Fruit fly (Drosophila melanogaster) whole organism, wandering third instar larva: ENCODE measurements around the gene sloth1.

ENCODE experiments used
- Abd-B ChIP-seq: fragments of >200 bp; optimal IDR thresholded peaks from 2 replicates; lab custom pipeline; 2017; ENCODE audit warnings: missing biosample characterization, missing genetic modification characterization
- CG32264 ChIP-seq: fragments of 200-800 bp; sonication (Bioruptor generic); optimal IDR thresholded peaks from 2 replicates; lab custom pipeline; 2016; ENCODE audit warnings: missing biosample characterization, missing genetic modification characterization
- CG9705 ChIP-seq: fragments of 200-800 bp; sonication (Bioruptor generic); optimal IDR thresholded peaks from 2 replicates; lab custom pipeline; 2018; ENCODE audit warnings: missing biosample characterization, mild to moderate bottlenecking, missing genetic modification characterization
- CrebA ChIP-seq: fragments of 200-800 bp; sonication (Bioruptor generic); optimal IDR thresholded peaks from 2 replicates; lab custom pipeline; 2016; ENCODE audit warnings: missing biosample characterization, mild to moderate bottlenecking, missing genetic modification characterization, borderline replicate concordance
- Dif ChIP-seq: fragments of 200-275, 200-300 bp; sonication (Bioruptor generic); optimal IDR thresholded peaks from 2 replicates; lab custom pipeline; 2018; ENCODE audit warnings: missing biosample characterization, missing genetic modification characterization; ENCODE audit not compliant: partially characterized antibody
- GATAd ChIP-seq: sonication (Bioruptor generic); optimal IDR thresholded peaks from 2 replicates; lab custom pipeline; 2016; ENCODE audit warnings: missing biosample characterization, missing genetic modification characterization
- HLH106 ChIP-seq: fragments of 200-800 bp; optimal IDR thresholded peaks from 3 replicates; lab custom pipeline; 2019; ENCODE audit warnings: missing biosample characterization, mild to moderate bottlenecking, missing genetic modification characterization, moderate library complexity
- Hnf4 ChIP-seq: fragments of 200-800 bp; sonication (Bioruptor generic); optimal IDR thresholded peaks from 2 replicates; lab custom pipeline; 2016; ENCODE audit warnings: missing biosample characterization, mild to moderate bottlenecking, missing genetic modification characterization
- Hr78 ChIP-seq: fragments of >200 bp; optimal IDR thresholded peaks from 2 replicates; lab custom pipeline; 2017; ENCODE audit warnings: missing biosample characterization, missing genetic modification characterization
- Hr83 ChIP-seq: fragments of 200-300 bp; sonication (Bioruptor generic); optimal IDR thresholded peaks from 2 replicates; lab custom pipeline; 2016; ENCODE audit warnings: missing biosample characterization, mild to moderate bottlenecking, missing genetic modification characterization, moderate library complexity; ENCODE audit not compliant: poor library complexity, severe bottlenecking
- Jra ChIP-seq: sonication (Bioruptor generic); optimal IDR thresholded peaks from 2 replicates; lab custom pipeline; 2016; ENCODE audit warnings: missing biosample characterization, missing genetic modification characterization
- Myc ChIP-seq: fragments of >200 bp; optimal IDR thresholded peaks from 2 replicates; lab custom pipeline; 2017
- N ChIP-seq: fragments of >200 bp; optimal IDR thresholded peaks from 2 replicates; lab custom pipeline; 2018; ENCODE audit warnings: missing biosample characterization, missing external identifiers, missing genetic modification characterization
- OdsH ChIP-seq: fragments of 200-800 bp; sonication (Bioruptor generic); optimal IDR thresholded peaks from 2 replicates; lab custom pipeline; 2016; ENCODE audit warnings: missing biosample characterization, mild to moderate bottlenecking, missing genetic modification characterization
- Rel ChIP-seq, 2 experiments: fragments of 200-800 bp; sonication (Bioruptor generic) in 1 of 2; optimal IDR thresholded peaks; 2 replicates in 1 of 2; 3 replicates in 1 of 2; lab custom pipeline; 2016 to 2019; ENCODE audit warnings: mild to moderate bottlenecking in 2 of 2, missing biosample characterization in 2 of 2, missing genetic modification characterization in 2 of 2, moderate library complexity in 1 of 2
- Sp1 ChIP-seq: fragments of 200-800 bp; sonication (Bioruptor generic); optimal IDR thresholded peaks from 3 replicates; lab custom pipeline; 2019; ENCODE audit warnings: missing biosample characterization, mild to moderate bottlenecking, missing genetic modification characterization, moderate library complexity
- Vsx2 ChIP-seq: fragments of 200-300, 225-300 bp; sonication (Bioruptor generic); optimal IDR thresholded peaks from 2 replicates; lab custom pipeline; 2018; ENCODE audit warnings: missing biosample characterization, missing genetic modification characterization; ENCODE audit not compliant: partially characterized antibody
- br ChIP-seq: fragments of 200-800 bp; sonication (Bioruptor generic); optimal IDR thresholded peaks from 2 replicates; lab custom pipeline; 2016; ENCODE audit warnings: missing biosample characterization, missing genetic modification characterization
- brk ChIP-seq: fragments of 200-800 bp; sonication (Bioruptor generic); optimal IDR thresholded peaks from 2 replicates; lab custom pipeline; 2016; ENCODE audit warnings: missing biosample characterization, mild to moderate bottlenecking, missing genetic modification characterization
- dl ChIP-seq, 2 experiments: fragments of 175-275, 200-275 bp in 1 of 2; fragments of 200-275 bp in 1 of 2; sonication (Bioruptor generic); optimal IDR thresholded peaks; lab custom pipeline; 2018; ENCODE audit warnings: mild to moderate bottlenecking in 2 of 2, missing biosample characterization in 2 of 2, missing genetic modification characterization in 2 of 2, moderate library complexity in 2 of 2; ENCODE audit not compliant: partially characterized antibody in 2 of 2, insufficient read depth in 1 of 2
- dmrt93B ChIP-seq: fragments of 200-800 bp; sonication (Bioruptor generic); optimal IDR thresholded peaks from 2 replicates; lab custom pipeline; 2018; ENCODE audit warnings: missing biosample characterization, mild to moderate bottlenecking, missing genetic modification characterization
- dsf ChIP-seq: sonication (Bioruptor generic); optimal IDR thresholded peaks from 2 replicates; lab custom pipeline; 2016; ENCODE audit warnings: missing biosample characterization, missing genetic modification characterization, borderline replicate concordance
- ey ChIP-seq: fragments of 200-800 bp; sonication (Bioruptor generic); optimal IDR thresholded peaks from 2 replicates; lab custom pipeline; 2016; ENCODE audit warnings: missing biosample characterization, missing genetic modification characterization
- foxo ChIP-seq, 2 experiments: fragments of 200-800 bp; sonication (Bioruptor generic); optimal IDR thresholded peaks; 2 replicates in 1 of 2; 3 replicates in 1 of 2; lab custom pipeline; 2016 to 2017; ENCODE audit warnings: missing biosample characterization in 2 of 2, missing genetic modification characterization in 2 of 2
- fru ChIP-seq: fragments of 200-800 bp; sonication (Bioruptor generic); optimal IDR thresholded peaks from 3 replicates; lab custom pipeline; 2016; ENCODE audit warnings: missing biosample characterization, mild to moderate bottlenecking, missing genetic modification characterization
- h ChIP-seq: fragments of 200-800 bp; sonication (Bioruptor generic); optimal IDR thresholded peaks from 3 replicates; lab custom pipeline; 2016; ENCODE audit warnings: missing biosample characterization, mild to moderate bottlenecking, missing genetic modification characterization
- jim ChIP-seq: fragments of 175-275, 200-325 bp; sonication (Bioruptor generic); optimal IDR thresholded peaks from 2 replicates; lab custom pipeline; 2016; ENCODE audit warnings: missing biosample characterization, mild to moderate bottlenecking, missing genetic modification characterization
- lola ChIP-seq: fragments of >200 bp; optimal IDR thresholded peaks from 2 replicates; lab custom pipeline; 2017; ENCODE audit warnings: missing biosample characterization, missing genetic modification characterization
- pan ChIP-seq: fragments of >200 bp; optimal IDR thresholded peaks from 2 replicates; lab custom pipeline; 2017
- psq ChIP-seq: fragments of 200-800 bp; sonication (Bioruptor generic); optimal IDR thresholded peaks from 3 replicates; lab custom pipeline; 2017; ENCODE audit warnings: missing biosample characterization, mild to moderate bottlenecking, missing genetic modification characterization, moderate library complexity
- rgr ChIP-seq: fragments of 200-800 bp; sonication (Bioruptor generic); optimal IDR thresholded peaks from 3 replicates; lab custom pipeline; 2016; ENCODE audit warnings: missing biosample characterization, mild to moderate bottlenecking, missing genetic modification characterization
- sage ChIP-seq: fragments of 200-800 bp; sonication (Bioruptor generic); optimal IDR thresholded peaks from 2 replicates; lab custom pipeline; 2016; ENCODE audit warnings: missing biosample characterization, mild to moderate bottlenecking, missing genetic modification characterization
- sv ChIP-seq: fragments of 200-800 bp; sonication (Bioruptor generic); optimal IDR thresholded peaks from 3 replicates; lab custom pipeline; 2016; ENCODE audit warnings: missing biosample characterization, missing genetic modification characterization
- tai ChIP-seq: sonication (Bioruptor generic); optimal IDR thresholded peaks from 2 replicates; lab custom pipeline; 2016; ENCODE audit warnings: missing biosample characterization, missing genetic modification characterization
- usp ChIP-seq: fragments of >200 bp; optimal IDR thresholded peaks from 2 replicates; lab custom pipeline; 2017; ENCODE audit warnings: missing biosample characterization, missing genetic modification characterization
- woc ChIP-seq: sonication (Bioruptor generic); optimal IDR thresholded peaks from 2 replicates; lab custom pipeline; 2016; ENCODE audit warnings: missing biosample characterization, mild to moderate bottlenecking, missing genetic modification characterization

The sloth1 gene

DNA sequence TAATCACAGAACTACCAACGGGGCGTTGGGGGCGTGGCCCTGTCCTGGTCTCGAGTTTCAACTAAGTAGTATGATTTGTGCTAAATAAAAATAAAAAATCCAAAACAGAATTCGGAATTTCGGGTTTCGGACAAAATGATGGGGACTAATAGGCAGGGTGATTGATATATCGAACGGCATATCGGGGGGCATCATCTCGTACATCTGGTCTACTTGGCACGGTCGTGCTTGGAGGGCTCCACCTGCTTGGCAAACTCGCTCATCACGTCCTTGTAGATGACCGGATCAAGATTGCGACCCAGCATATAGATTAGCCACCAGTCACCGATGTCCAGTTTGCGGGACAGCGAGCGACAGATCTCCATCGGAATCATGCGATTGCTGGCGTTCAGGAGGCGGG is 36.9 kb upstream of the sloth1 start:
- TF ChIP-seq GATAd (no peak), CG32264 (GFP tag; lab: Kevin White, UChicago) (no peak), rgr (no peak), psq (GFP tag; lab: Kevin White, UChicago) (no peak), Myc (lab: Kevin White, UChicago) (no peak), Vsx2 (GFP tag; lab: Kevin White, UChicago) (no peak), dl (GFP tag; optimal IDR thresholded peaks at IDR 0.05; lab: Kevin White, UChicago; ENCODE audit: insufficient read depth in 1 of 2, partially characterized antibody in 2 of 2) (no peak), foxo (GFP tag; optimal IDR thresholded peaks at IDR 0.05; lab: Kevin White, UChicago) (no peak), tai (GFP tag; lab: Kevin White, UChicago) (no peak), jim (GFP tag; lab: Kevin White, UChicago) (no peak), Hr78 (GFP tag; lab: Kevin White, UChicago) (no peak), h (GFP tag; lab: Kevin White, UChicago) (no peak), Hr83 (GFP tag; lab: Kevin White, UChicago) (no peak), OdsH (GFP tag; lab: Kevin White, UChicago) (no peak), HLH106 (tag; lab: Kevin White, UChicago) (no peak), Sp1 (no peak), Hnf4 (GFP tag; lab: Kevin White, UChicago) (no peak), CrebA (GFP tag; lab: Kevin White, UChicago) (no peak), sv (GFP tag; lab: Kevin White, UChicago) (no peak), usp (GFP tag; lab: Kevin White, UChicago) (no peak)

DNA sequence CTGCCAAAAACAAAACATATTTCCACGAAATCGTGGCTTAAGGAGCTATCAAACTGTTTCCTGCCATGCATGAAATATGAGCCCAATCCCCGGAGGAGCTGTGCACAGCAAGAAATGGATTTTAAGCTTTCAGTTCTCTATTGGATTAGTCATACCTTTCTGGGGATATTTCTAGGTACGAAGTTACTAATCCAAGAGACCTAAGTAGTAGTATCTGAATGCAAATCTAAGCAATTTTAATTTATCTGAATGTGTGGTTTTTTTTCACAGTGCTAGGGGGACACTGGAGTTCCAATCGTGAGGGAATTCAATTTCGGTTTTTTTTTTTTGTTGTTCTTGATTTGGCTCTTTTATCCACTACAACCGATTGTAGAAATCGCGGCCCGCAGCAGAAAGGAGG is 34.8 kb upstream of the sloth1 start:
- TF ChIP-seq HLH106 (tag; lab: Kevin White, UChicago), result peak; percentile 34
- peak; percentile 48 for TF ChIP-seq ey (GFP tag; lab: Kevin White, UChicago)
- peak; percentile 28 for TF ChIP-seq br (GFP tag; lab: Kevin White, UChicago)
- peak; percentile 37 for TF ChIP-seq Sp1
- no peak for TF ChIP-seq Hr78 (GFP tag; lab: Kevin White, UChicago)
- peak; percentile 55 for TF ChIP-seq fru (GFP tag; lab: Kevin White, UChicago)
- peak; percentile 21 for TF ChIP-seq woc (GFP tag; lab: Kevin White, UChicago)
- TF ChIP-seq foxo (GFP tag; optimal IDR thresholded peaks at IDR 0.05; lab: Kevin White, UChicago), result peak in 1 of 2 experiments; percentile 63
- TF ChIP-seq OdsH (GFP tag; lab: Kevin White, UChicago), result peak; percentile 54
- TF ChIP-seq rgr, result peak; percentile 55
- peak; percentile 33 for TF ChIP-seq psq (GFP tag; lab: Kevin White, UChicago)
- no peak for TF ChIP-seq CG32264 (GFP tag; lab: Kevin White, UChicago)
- peak; percentile 57 for TF ChIP-seq h (GFP tag; lab: Kevin White, UChicago)
- no peak for TF ChIP-seq tai (GFP tag; lab: Kevin White, UChicago)
- peak; percentile 42 for TF ChIP-seq Hnf4 (GFP tag; lab: Kevin White, UChicago)
- TF ChIP-seq Dif (GFP tag; lab: Kevin White, UChicago), result no peak

DNA sequence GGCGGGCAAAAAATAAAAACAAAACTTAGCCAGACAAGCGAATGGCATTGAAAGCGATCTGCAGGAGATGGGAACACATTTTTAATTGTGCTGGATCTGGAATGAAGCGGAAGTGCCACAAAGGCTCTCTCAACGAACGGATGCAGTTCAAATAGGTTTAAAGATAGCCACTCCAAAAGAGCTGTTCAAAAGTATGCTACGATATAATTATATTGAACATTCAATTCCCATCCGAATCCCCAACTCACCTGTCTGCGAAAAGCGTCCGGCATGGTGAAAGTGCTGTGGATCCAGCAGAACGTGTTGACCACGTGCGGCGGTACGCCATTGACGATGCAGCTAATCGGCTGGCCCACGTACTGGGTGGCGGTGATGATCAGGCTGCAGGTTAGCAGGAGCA is 34.2 kb upstream of the sloth1 start:
- TF ChIP-seq Myc (lab: Kevin White, UChicago) (no peak), CG32264 (GFP tag; lab: Kevin White, UChicago) (no peak), Hr83 (GFP tag; lab: Kevin White, UChicago) (no peak), jim (GFP tag; lab: Kevin White, UChicago) (no peak), GATAd (no peak), dmrt93B (GFP tag; lab: Kevin White, UChicago) (no peak)

DNA sequence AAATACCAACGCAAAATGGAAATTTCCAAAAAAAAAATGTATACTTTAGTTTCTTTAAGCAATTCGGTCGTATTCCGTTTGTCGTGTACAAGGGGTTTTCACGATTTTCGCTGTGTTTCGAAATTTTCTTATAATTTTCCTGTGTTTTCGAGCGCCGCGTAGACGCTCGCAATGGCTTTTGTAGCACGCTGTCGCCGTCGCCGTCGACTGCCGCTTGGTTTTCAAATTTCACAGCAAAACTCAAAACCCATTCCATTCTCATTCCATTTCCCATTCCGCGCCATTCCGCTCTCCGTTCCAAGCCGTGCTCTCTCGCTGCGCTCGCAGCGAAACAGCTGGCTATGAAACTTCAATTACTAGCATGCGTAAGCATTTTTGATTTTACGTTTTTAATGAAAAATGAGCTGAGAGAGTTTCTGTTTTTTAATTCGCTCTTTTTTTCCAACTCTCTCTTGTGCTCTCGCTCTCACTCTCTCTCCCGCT is 29.6 kb upstream of the sloth1 start:
- TF ChIP-seq fru (GFP tag; lab: Kevin White, UChicago), result peak; percentile 53
- no peak for TF ChIP-seq pan
- TF ChIP-seq foxo (GFP tag; optimal IDR thresholded peaks at IDR 0.05; lab: Kevin White, UChicago), result peak; percentile 11 to 40
- TF ChIP-seq HLH106 (tag; lab: Kevin White, UChicago), result peak; percentile 4
- TF ChIP-seq Sp1, result no peak
- peak; percentile 31 to 60 for TF ChIP-seq dl (GFP tag; optimal IDR thresholded peaks at IDR 0.05; lab: Kevin White, UChicago; ENCODE audit: insufficient read depth in 1 of 2, partially characterized antibody in 2 of 2)
- no peak for TF ChIP-seq Hnf4 (GFP tag; lab: Kevin White, UChicago)
- TF ChIP-seq Hr83 (GFP tag; lab: Kevin White, UChicago), result no peak
- no peak for TF ChIP-seq Rel (GFP tag; optimal IDR thresholded peaks at IDR 0.05; lab: Kevin White, UChicago)
- no peak for TF ChIP-seq Rel (tag; optimal IDR thresholded peaks at IDR 0.05; lab: Kevin White, UChicago)
- no peak for TF ChIP-seq sage (GFP tag; lab: Kevin White, UChicago)
- no peak for TF ChIP-seq usp (GFP tag; lab: Kevin White, UChicago)
- TF ChIP-seq psq (GFP tag; lab: Kevin White, UChicago), result peak; percentile 24
- TF ChIP-seq N (GFP tag; lab: Kevin White, UChicago), result no peak
- no peak for TF ChIP-seq Abd-B (GFP tag; lab: Kevin White, UChicago)
- TF ChIP-seq dsf (GFP tag; lab: Kevin White, UChicago), result no peak
- peak; percentile 4 for TF ChIP-seq ey (GFP tag; lab: Kevin White, UChicago)
- no peak for TF ChIP-seq Hr78 (GFP tag; lab: Kevin White, UChicago)
- TF ChIP-seq CG9705 (GFP tag; lab: Kevin White, UChicago), result no peak
- no peak for TF ChIP-seq dmrt93B (GFP tag; lab: Kevin White, UChicago)
- no peak for TF ChIP-seq GATAd
- TF ChIP-seq Myc (lab: Kevin White, UChicago), result no peak
- no peak for TF ChIP-seq lola (GFP tag; lab: Kevin White, UChicago)
- TF ChIP-seq OdsH (GFP tag; lab: Kevin White, UChicago), result no peak
- no peak for TF ChIP-seq sv (GFP tag; lab: Kevin White, UChicago)
- no peak for TF ChIP-seq tai (GFP tag; lab: Kevin White, UChicago)
- no peak for TF ChIP-seq Jra (GFP tag; lab: Kevin White, UChicago)
- TF ChIP-seq brk (GFP tag; lab: Kevin White, UChicago), result no peak
- TF ChIP-seq Vsx2 (GFP tag; lab: Kevin White, UChicago), result peak; percentile 75
- TF ChIP-seq CrebA (GFP tag; lab: Kevin White, UChicago), result no peak
- TF ChIP-seq woc (GFP tag; lab: Kevin White, UChicago), result no peak
- peak; percentile 71 for TF ChIP-seq Dif (GFP tag; lab: Kevin White, UChicago)
- TF ChIP-seq CG32264 (GFP tag; lab: Kevin White, UChicago), result no peak
